Worm (Caenorhabditis elegans) whole organism, L1 larva: ENCODE measurements around the gene sdz-15.

Experiments used
- C04F5.9 ChIP-seq: sonication (generic microtip); optimal IDR thresholded peaks from 2 replicates; lab custom pipeline; 2016; ENCODE audit warnings: missing genetic modification characterization, missing compliant biosample characterization
- C34B4.2 ChIP-seq: sonication (generic microtip); optimal IDR thresholded peaks from 2 replicates; lab custom pipeline; 2017; ENCODE audit warnings: mild to moderate bottlenecking, missing genetic modification characterization, missing compliant biosample characterization
- Y116A8C.19 ChIP-seq: sonication (generic microtip); optimal IDR thresholded peaks from 2 replicates; lab custom pipeline; 2016; ENCODE audit warnings: missing compliant biosample characterization, missing genetic modification characterization, borderline replicate concordance
- aha-1 ChIP-seq: fragments of 150-350 bp; optimal IDR thresholded peaks from 2 replicates; lab custom pipeline; 2014; ENCODE audit warnings: missing biosample characterization, missing genetic modification characterization
- alr-1 ChIP-seq: fragments of 200-800 bp; sonication (Bioruptor generic); optimal IDR thresholded peaks from 2 replicates; lab custom pipeline; 2018; ENCODE audit warnings: borderline replicate concordance, mild to moderate bottlenecking, missing genetic modification characterization, missing compliant biosample characterization
- aly-2 ChIP-seq: fragments of 150-350 bp; optimal IDR thresholded peaks from 2 replicates; lab custom pipeline; 2014; ENCODE audit warnings: missing biosample characterization, missing genetic modification characterization
- ama-1 ChIP-seq: fragments of 150-350 bp; optimal IDR thresholded peaks from 2 replicates; lab custom pipeline; 2014
- ceh-8 ChIP-seq: fragments of 200-800 bp; sonication (Bioruptor generic); optimal IDR thresholded peaks from 2 replicates; lab custom pipeline; 2018; ENCODE audit warnings: mild to moderate bottlenecking, missing genetic modification characterization, moderate library complexity, missing compliant biosample characterization
- ceh-82 ChIP-seq, 3 experiments: fragments of 150-350 bp in 1 of 3; sonication (generic microtip) in 2 of 3; optimal IDR thresholded peaks; 2 replicates each; lab custom pipeline; 2014 to 2017; ENCODE audit warnings: missing biosample characterization in 3 of 3, missing genetic modification characterization in 3 of 3
- dpl-1 ChIP-seq, 3 experiments: fragments of 150-350 bp in 2 of 3; sonication (generic microtip) in 1 of 3; optimal IDR thresholded peaks; 2 replicates each; lab custom pipeline; 2014 to 2017; ENCODE audit warnings: missing biosample characterization in 3 of 3, missing genetic modification characterization in 3 of 3, missing genetic modification reagents in 3 of 3
- dsc-1 ChIP-seq: sonication (generic microtip); optimal IDR thresholded peaks from 2 replicates; lab custom pipeline; 2016; ENCODE audit warnings: mild to moderate bottlenecking, missing genetic modification characterization, missing compliant biosample characterization
- efl-1 ChIP-seq, 4 experiments: fragments of 150-350 bp; optimal IDR thresholded peaks in 3 of 4; peaks in 1 of 4; 1 replicate in 1 of 4; 2 replicates in 3 of 4; lab custom pipeline; 2014; ENCODE audit warnings: missing biosample characterization in 2 of 4, missing genetic modification characterization in 2 of 4, missing genetic modification reagents in 2 of 4
- egl-13 ChIP-seq: sonication (generic microtip); optimal IDR thresholded peaks from 2 replicates; lab custom pipeline; 2016; ENCODE audit warnings: missing genotype, missing genetic modification reagents, missing genetic modification characterization, missing compliant biosample characterization
- elt-2 ChIP-seq: sonication (generic microtip); optimal IDR thresholded peaks from 2 replicates; lab custom pipeline; 2016; ENCODE audit warnings: missing genetic modification characterization, mild to moderate bottlenecking, inconsistent platforms, missing compliant biosample characterization, missing genetic modification reagents
- elt-3 ChIP-seq, 6 experiments: fragments of 150-350 bp in 1 of 6; sonication (generic microtip); optimal IDR thresholded peaks; 2 replicates each; lab custom pipeline; 2017 to 2018; ENCODE audit warnings: missing biosample characterization in 6 of 6, missing genetic modification characterization in 6 of 6, inconsistent platforms in 1 of 6
- ets-5 ChIP-seq: fragments of 200-800 bp; sonication (Bioruptor generic); IDR thresholded peaks from 2 replicates; pipeline ENCODE4 v1.3.6; 2022; ENCODE audit warnings: missing genetic modification characterization, missing compliant biosample characterization
- fkh-8 ChIP-seq: sonication (generic microtip); optimal IDR thresholded peaks from 2 replicates; lab custom pipeline; 2016; ENCODE audit warnings: mild to moderate bottlenecking, missing genetic modification characterization, missing compliant biosample characterization
- fos-1 ChIP-seq: fragments of 150-350 bp; optimal IDR thresholded peaks from 2 replicates; lab custom pipeline; 2014; ENCODE audit warnings: missing biosample characterization, missing genetic modification characterization
- grh-1 ChIP-seq: fragments of 200-800 bp; sonication (Bioruptor generic); IDR thresholded peaks from 2 replicates; pipeline ENCODE4 v1.3.6; 2022; ENCODE audit warnings: missing genetic modification reagents, missing genetic modification characterization, missing compliant biosample characterization
- hlh-17 ChIP-seq: fragments of 200-800 bp; sonication (Bioruptor generic); optimal IDR thresholded peaks from 2 replicates; lab custom pipeline; 2018; ENCODE audit warnings: missing genetic modification characterization, mild to moderate bottlenecking, missing compliant biosample characterization, moderate library complexity, borderline replicate concordance
- hpl-2 ChIP-seq: fragments of 150-350 bp; optimal IDR thresholded peaks from 2 replicates; lab custom pipeline; 2014; ENCODE audit warnings: missing biosample characterization, missing genetic modification reagents, missing genetic modification characterization
- isw-1 ChIP-seq: fragments of 200-800 bp; sonication (Bioruptor generic); IDR thresholded peaks from 2 replicates; pipeline ENCODE4 v1.3.6; 2022; ENCODE audit warnings: missing genetic modification characterization, missing compliant biosample characterization
- lin-13 ChIP-seq: fragments of 150-350 bp; optimal IDR thresholded peaks from 2 replicates; lab custom pipeline; 2014; ENCODE audit warnings: missing biosample characterization, missing genetic modification reagents, missing genetic modification characterization
- lin-14 ChIP-seq: fragments of 200-800 bp; sonication (Bioruptor generic); optimal IDR thresholded peaks from 2 replicates; lab custom pipeline; 2018; ENCODE audit warnings: mild to moderate bottlenecking, missing genetic modification characterization, moderate library complexity, missing compliant biosample characterization
- lin-39 ChIP-seq: fragments of 150-350 bp; optimal IDR thresholded peaks from 2 replicates; lab custom pipeline; 2014; ENCODE audit warnings: missing biosample characterization, missing genetic modification reagents, missing genetic modification characterization
- lir-3 ChIP-seq: sonication (generic microtip); optimal IDR thresholded peaks from 2 replicates; lab custom pipeline; 2016; ENCODE audit warnings: mild to moderate bottlenecking, missing genetic modification characterization, moderate library complexity, missing compliant biosample characterization; ENCODE audit not compliant: poor library complexity
- lsy-2 ChIP-seq, 2 experiments: fragments of 150-350 bp; optimal IDR thresholded peaks; 2 replicates each; lab custom pipeline; 2014; ENCODE audit warnings: missing biosample characterization in 2 of 2, missing genetic modification characterization in 2 of 2
- mab-9 ChIP-seq: fragments of 200-800 bp; sonication (Bioruptor generic); IDR thresholded peaks from 2 replicates; pipeline ENCODE4 v1.3.6; 2022; ENCODE audit warnings: missing genetic modification reagents, missing genetic modification characterization, missing compliant biosample characterization
- mdl-1 ChIP-seq, 2 experiments: fragments of 150-350 bp; optimal IDR thresholded peaks; 2 replicates each; lab custom pipeline; 2014 to 2017; ENCODE audit warnings: missing biosample characterization in 2 of 2, missing genetic modification characterization in 2 of 2, inconsistent platforms in 1 of 2
- mef-2 ChIP-seq: fragments of 150-350 bp; optimal IDR thresholded peaks from 2 replicates; lab custom pipeline; 2014; ENCODE audit warnings: missing biosample characterization, missing genetic modification characterization
- nhr-12 ChIP-seq: sonication (generic microtip); optimal IDR thresholded peaks from 2 replicates; lab custom pipeline; 2017; ENCODE audit warnings: missing biosample characterization, missing genetic modification characterization
- nhr-20 ChIP-seq: sonication (generic microtip); optimal IDR thresholded peaks from 2 replicates; lab custom pipeline; 2016; ENCODE audit warnings: mild to moderate bottlenecking, missing genetic modification characterization, missing compliant biosample characterization
- nhr-28 ChIP-seq: fragments of 150-350 bp; optimal IDR thresholded peaks from 2 replicates; lab custom pipeline; 2014; ENCODE audit warnings: missing biosample characterization, missing genetic modification characterization
- nhr-47 ChIP-seq: sonication (generic microtip); optimal IDR thresholded peaks from 2 replicates; lab custom pipeline; 2016; ENCODE audit warnings: mild to moderate bottlenecking, missing genetic modification characterization, moderate library complexity, missing compliant biosample characterization
- nhr-71 ChIP-seq: sonication (generic microtip); optimal IDR thresholded peaks from 2 replicates; lab custom pipeline; 2016; ENCODE audit warnings: mild to moderate bottlenecking, missing genetic modification characterization, moderate library complexity, missing compliant biosample characterization
- nhr-76 ChIP-seq: sonication (generic microtip); optimal IDR thresholded peaks from 2 replicates; lab custom pipeline; 2017; ENCODE audit warnings: missing biosample characterization, missing genetic modification characterization
- nhr-84 ChIP-seq: sonication (generic microtip); optimal IDR thresholded peaks from 2 replicates; lab custom pipeline; 2017; ENCODE audit warnings: missing biosample characterization, missing genetic modification characterization
- nhr-85 ChIP-seq: sonication (generic microtip); peaks from one replicate; lab custom pipeline; 2016; ENCODE audit warnings: missing genetic modification characterization, inconsistent platforms, missing compliant biosample characterization
- nhr-90 ChIP-seq: sonication (generic microtip); optimal IDR thresholded peaks from 2 replicates; lab custom pipeline; 2016; ENCODE audit warnings: mild to moderate bottlenecking, missing genetic modification characterization, missing compliant biosample characterization; ENCODE audit not compliant: poor library complexity
- pax-3 ChIP-seq: fragments of 200-800 bp; sonication (Bioruptor generic); optimal IDR thresholded peaks from 2 replicates; lab custom pipeline; 2018; ENCODE audit warnings: mild to moderate bottlenecking, missing genetic modification characterization, moderate library complexity, missing compliant biosample characterization
- rnt-1 ChIP-seq: sonication (generic microtip); optimal IDR thresholded peaks from 2 replicates; lab custom pipeline; 2016; ENCODE audit warnings: mild to moderate bottlenecking, missing genetic modification characterization, moderate library complexity, missing compliant biosample characterization
- sptf-1 ChIP-seq: fragments of 150-350 bp; optimal IDR thresholded peaks from 2 replicates; lab custom pipeline; 2014; ENCODE audit warnings: missing biosample characterization, missing genetic modification characterization
- swsn-7 ChIP-seq: sonication (generic microtip); optimal IDR thresholded peaks from 2 replicates; lab custom pipeline; 2016; ENCODE audit warnings: missing genetic modification characterization, missing compliant biosample characterization
- tbx-2 ChIP-seq: sonication (generic microtip); optimal IDR thresholded peaks from 2 replicates; lab custom pipeline; 2016; ENCODE audit warnings: missing genetic modification characterization, missing compliant biosample characterization
- unc-130 ChIP-seq: fragments of 150-350 bp; optimal IDR thresholded peaks from 2 replicates; lab custom pipeline; 2017; ENCODE audit warnings: missing biosample characterization, missing genetic modification characterization, inconsistent platforms
- unc-62 ChIP-seq: fragments of 150-350 bp; optimal IDR thresholded peaks from 2 replicates; lab custom pipeline; 2014; ENCODE audit warnings: missing biosample characterization, missing genetic modification reagents, missing genetic modification characterization
- unc-86 ChIP-seq: sonication (generic microtip); optimal IDR thresholded peaks from 2 replicates; lab custom pipeline; 2016; ENCODE audit warnings: missing genetic modification characterization, missing compliant biosample characterization
- unc-98 ChIP-seq: fragments of 200-800 bp; sonication (Bioruptor generic); IDR thresholded peaks from 2 replicates; pipeline ENCODE4 v1.3.6; 2022; ENCODE audit warnings: missing genetic modification characterization, missing compliant biosample characterization
- xbp-1 ChIP-seq: sonication (generic microtip); optimal IDR thresholded peaks from 2 replicates; lab custom pipeline; 2016; ENCODE audit warnings: missing genetic modification characterization, missing compliant biosample characterization
- zag-1 ChIP-seq: fragments of 150-350 bp; optimal IDR thresholded peaks from 2 replicates; lab custom pipeline; 2014; ENCODE audit warnings: missing biosample characterization, missing genetic modification characterization
- ztf-11 ChIP-seq, 2 experiments: sonication (generic microtip); optimal IDR thresholded peaks; 2 replicates each; lab custom pipeline; 2016 to 2017; ENCODE audit warnings: missing genetic modification characterization in 2 of 2, missing biosample characterization in 1 of 2, missing compliant biosample characterization in 1 of 2
- ztf-4 ChIP-seq: fragments of 150-350 bp; optimal IDR thresholded peaks from 2 replicates; lab custom pipeline; 2014; ENCODE audit warnings: missing biosample characterization, missing genetic modification characterization

sdz-15 gene

ce11 chrIII:6536945-6537568 lies 38.8 kb downstream of the sdz-15 start, which contains the start of gene C09E7.4:
C09E7.4 (minus strand) TSS chrIII:6536995.
- TF ChIP-seq unc-62: no peak
- no peak for TF ChIP-seq mdl-1 (tag; optimal IDR thresholded peaks at IDR 0.05; lab: Kevin White, UChicago)
- no peak for TF ChIP-seq egl-13 (tag; lab: Kevin White, UChicago)
- peak in 2 of 3 experiments; percentile 22 to 40 for TF ChIP-seq dpl-1 (GFP tag; optimal IDR thresholded peaks at IDR 0.05; lab: Kevin White, UChicago)
- no peak for TF ChIP-seq ama-1 (lab: Kevin White, UChicago)
- TF ChIP-seq nhr-12 (tag; lab: Kevin White, UChicago): no peak
- no peak for TF ChIP-seq unc-86
- TF ChIP-seq unc-130 (tag; lab: Kevin White, UChicago): no peak
- no peak for TF ChIP-seq ets-5 (GFP tag; lab: Robert Waterston, UW)
- no peak for TF ChIP-seq pax-3 (tag; lab: Kevin White, UChicago)
- no peak for TF ChIP-seq lir-3 (tag; lab: Kevin White, UChicago)
- TF ChIP-seq mef-2 (tag; lab: Kevin White, UChicago): no peak
- TF ChIP-seq rnt-1 (tag; lab: Kevin White, UChicago): peak; percentile 34
- no peak for TF ChIP-seq lin-13 (GFP tag; lab: Kevin White, UChicago)
- no peak for TF ChIP-seq Y116A8C.19 (tag; lab: Kevin White, UChicago)
- TF ChIP-seq hlh-17 (GFP tag; lab: Kevin White, UChicago): no peak
- no peak for TF ChIP-seq aly-2
- TF ChIP-seq efl-1 (optimal IDR thresholded peaks at IDR 0.05; lab: Kevin White, UChicago): peak in 1 of 2 experiments; percentile 3
- no peak for TF ChIP-seq efl-1 (GFP tag; optimal IDR thresholded peaks at IDR 0.05 in 1 of 2; lab: Kevin White, UChicago)
- TF ChIP-seq nhr-20 (tag; lab: Kevin White, UChicago): no peak
- no peak for TF ChIP-seq nhr-71 (tag; lab: Kevin White, UChicago)
- no peak for TF ChIP-seq aha-1 (tag; lab: Kevin White, UChicago)
- TF ChIP-seq ceh-82 (tag; optimal IDR thresholded peaks at IDR 0.05; lab: Kevin White, UChicago): peak in 1 of 3 experiments; percentile 28
- TF ChIP-seq nhr-90 (tag; lab: Kevin White, UChicago): no peak
- no peak for TF ChIP-seq ztf-11 (tag; optimal IDR thresholded peaks at IDR 0.05; lab: Kevin White, UChicago)
- TF ChIP-seq xbp-1: no peak
- TF ChIP-seq C34B4.2: no peak
- no peak for TF ChIP-seq elt-3 (tag; optimal IDR thresholded peaks at IDR 0.05; lab: Kevin White, UChicago)
- no peak for TF ChIP-seq unc-98 (GFP tag; lab: Robert Waterston, UW)
- no peak for TF ChIP-seq mab-9 (GFP tag; lab: Robert Waterston, UW)
- TF ChIP-seq lin-14 (GFP tag; lab: Kevin White, UChicago): peak; percentile 55
- no peak for TF ChIP-seq dsc-1 (tag; lab: Kevin White, UChicago)
- no peak for TF ChIP-seq grh-1 (GFP tag; lab: Robert Waterston, UW)
- peak in 1 of 2 experiments; percentile 14 for TF ChIP-seq lsy-2 (tag; optimal IDR thresholded peaks at IDR 0.05; lab: Kevin White, UChicago)
- no peak for TF ChIP-seq nhr-84 (tag; lab: Kevin White, UChicago)
- TF ChIP-seq ceh-8 (GFP tag; lab: Kevin White, UChicago): no peak
- TF ChIP-seq isw-1: no peak
- TF ChIP-seq nhr-28 (tag; lab: Kevin White, UChicago): no peak
- TF ChIP-seq fkh-8: no peak
- no peak for TF ChIP-seq hpl-2
- TF ChIP-seq sptf-1 (tag; lab: Kevin White, UChicago): no peak
- no peak for TF ChIP-seq nhr-47 (tag; lab: Kevin White, UChicago)
- TF ChIP-seq swsn-7 (tag; lab: Kevin White, UChicago): no peak
- TF ChIP-seq nhr-76 (tag; lab: Kevin White, UChicago): no peak
- TF ChIP-seq C04F5.9 (tag; lab: Kevin White, UChicago): no peak
- TF ChIP-seq nhr-85 (tag; lab: Kevin White, UChicago): no peak
- no peak for TF ChIP-seq alr-1 (tag; lab: Kevin White, UChicago)
- no peak for TF ChIP-seq zag-1 (tag; lab: Kevin White, UChicago)
- TF ChIP-seq ztf-4 (tag; lab: Kevin White, UChicago): no peak
- TF ChIP-seq elt-2 (tag; lab: Kevin White, UChicago): no peak
- TF ChIP-seq tbx-2 (tag; lab: Kevin White, UChicago): no peak
- TF ChIP-seq lin-39: no peak
- no peak for TF ChIP-seq fos-1 (tag; lab: Kevin White, UChicago)
